Fruit fly (Drosophila melanogaster): ENCODE results near the gene fred.

DNA sequence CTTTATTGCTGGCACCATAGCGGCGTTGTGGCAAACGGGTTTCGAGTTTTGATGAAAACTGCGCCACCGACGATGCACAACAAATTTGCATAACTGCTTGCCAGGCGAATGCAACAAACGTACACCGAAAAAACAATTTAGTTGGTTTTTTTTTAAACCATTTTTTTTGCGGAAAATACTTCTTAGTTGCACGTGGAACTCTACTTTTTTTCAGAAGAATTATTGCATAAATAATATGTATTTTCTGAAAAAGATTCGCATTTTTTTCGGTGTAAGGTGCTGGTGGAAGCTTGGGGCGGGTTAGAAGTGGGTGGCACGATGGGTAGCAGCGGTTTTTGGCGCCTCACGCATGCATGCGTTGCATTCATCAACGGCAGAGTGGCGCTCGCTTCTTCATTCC is 110.3 kb downstream of the fred start:
- no peak for TF ChIP-seq psq (optimal IDR thresholded peaks at IDR 0.05)
- TF ChIP-seq usp (GFP tag; optimal IDR thresholded peaks at IDR 0.05) = no peak
- TF ChIP-seq pan (optimal IDR thresholded peaks at IDR 0.05) = no peak
- no peak for TF ChIP-seq EcR (GFP tag; optimal IDR thresholded peaks at IDR 0.05)
- no peak for TF ChIP-seq Dll (optimal IDR thresholded peaks at IDR 0.05)
- TF ChIP-seq CG8478 (optimal IDR thresholded peaks at IDR 0.05) = no peak
